Fruit fly (Drosophila melanogaster): Measurements from ENCODE around the gene CG5026.

The CG5026 gene

dm6 chr3L:8920710-8921109 is 47.6 kb upstream of the CG5026 start (continued):
- no peak for TF ChIP-seq CG10565 (GFP tag; optimal IDR thresholded peaks at IDR 0.05)
- TF ChIP-seq wek (GFP tag; optimal IDR thresholded peaks at IDR 0.05): no peak
- no peak for TF ChIP-seq inv (GFP tag; IDR thresholded peaks at IDR 0.05; ENCODE audit: partially characterized antibody)
- peak; percentile 59 for TF ChIP-seq Asciz (GFP tag; optimal IDR thresholded peaks at IDR 0.05)
- no peak for TF ChIP-seq Optix (GFP tag; IDR thresholded peaks at IDR 0.05)
- no peak for TF ChIP-seq ash1 (GFP tag; optimal IDR thresholded peaks at IDR 0.05)
- no peak for TF ChIP-seq CG7963 (GFP tag; IDR thresholded peaks at IDR 0.05; ENCODE audit: partially characterized antibody)
- peak in 1 of 3 experiments; percentile 6 for TF ChIP-seq lola (GFP tag; optimal IDR thresholded peaks at IDR 0.05)
- no peak for TF ChIP-seq Hmx (GFP tag; optimal IDR thresholded peaks at IDR 0.05)
- TF ChIP-seq CG7271 (tag; optimal IDR thresholded peaks at IDR 0.05): no peak
- TF ChIP-seq tap (tag; optimal IDR thresholded peaks at IDR 0.05): peak; percentile 68
- peak; percentile 94 for TF ChIP-seq Drgx (GFP tag; IDR thresholded peaks at IDR 0.05)
- no peak for TF ChIP-seq dan (GFP tag; IDR thresholded peaks at IDR 0.05)
- TF ChIP-seq nau (GFP tag; optimal IDR thresholded peaks at IDR 0.05): peak; percentile 60
- no peak for TF ChIP-seq CG7745 (tag; optimal IDR thresholded peaks at IDR 0.05)
- peak; percentile 60 to 63 for TF ChIP-seq Pdp1 (GFP tag; optimal IDR thresholded peaks at IDR 0.05)
- peak in 1 of 2 experiments; percentile 59 for TF ChIP-seq eve (GFP tag; optimal IDR thresholded peaks at IDR 0.05)
- peak; percentile 66 for TF ChIP-seq CG3281 (GFP tag; optimal IDR thresholded peaks at IDR 0.05)
- TF ChIP-seq cad (GFP tag; optimal IDR thresholded peaks at IDR 0.05): no peak
- no peak for TF ChIP-seq pan (optimal IDR thresholded peaks at IDR 0.05)
- peak in 1 of 2 experiments; percentile 75 for TF ChIP-seq pan (GFP tag; optimal IDR thresholded peaks at IDR 0.05 in 1 of 2, IDR thresholded peaks at IDR 0.05 in 1 of 2)
- TF ChIP-seq CG4404 (GFP tag; IDR thresholded peaks at IDR 0.05): peak; percentile 52
- no peak; the same call in 1 of the 2 replicates for TF ChIP-seq CG3847 (GFP tag; IDR thresholded peaks at IDR 0.05)
- peak; percentile 55; the same call in 1 of the 2 replicates for TF ChIP-seq CG4730 (GFP tag; IDR thresholded peaks at IDR 0.05)
- peak; percentile 62 for TF ChIP-seq CG8924 (tag; optimal IDR thresholded peaks at IDR 0.05)
- peak; percentile 52; the same call in 1 of the 3 replicates for TF ChIP-seq CG7357 (GFP tag; IDR thresholded peaks at IDR 0.05)
- peak; percentile 73 for TF ChIP-seq CG17328 (GFP tag; IDR thresholded peaks at IDR 0.05)
- peak; percentile 12 for TF ChIP-seq CG3995 (GFP tag; optimal IDR thresholded peaks at IDR 0.05)
- peak; percentile 32 for TF ChIP-seq cato (GFP tag; optimal IDR thresholded peaks at IDR 0.05; ENCODE audit: borderline replicate concordance)
- peak; percentile 49 for TF ChIP-seq CG43689 (GFP tag; IDR thresholded peaks at IDR 0.05)
- TF ChIP-seq fru (optimal IDR thresholded peaks at IDR 0.05): no peak
- no peak for TF ChIP-seq gfzf (GFP tag; optimal IDR thresholded peaks at IDR 0.05)
- peak; percentile 59 for TF ChIP-seq CG8388 (GFP tag; optimal IDR thresholded peaks at IDR 0.05)
- TF ChIP-seq CG15601 (tag; optimal IDR thresholded peaks at IDR 0.05): peak; percentile 6
- TF ChIP-seq CG4707 (GFP tag; optimal IDR thresholded peaks at IDR 0.05): peak; percentile 18
- TF ChIP-seq sug (tag; optimal IDR thresholded peaks at IDR 0.05): peak; percentile 28
- TF ChIP-seq usp (GFP tag; optimal IDR thresholded peaks at IDR 0.05): no peak
- TF ChIP-seq mld (GFP tag; IDR thresholded peaks at IDR 0.05; ENCODE audit: partially characterized antibody): no peak
- TF ChIP-seq CG30403 (GFP tag; optimal IDR thresholded peaks at IDR 0.05): peak; percentile 67
- peak; percentile 54 for TF ChIP-seq Ssrp (tag; optimal IDR thresholded peaks at IDR 0.05)
- no peak for TF ChIP-seq CG6813 (GFP tag; optimal IDR thresholded peaks at IDR 0.05)
- peak; percentile 68 for TF ChIP-seq phol (tag; optimal IDR thresholded peaks at IDR 0.05)
- TF ChIP-seq Xbp1 (GFP tag; optimal IDR thresholded peaks at IDR 0.05): peak; percentile 73
- TF ChIP-seq CG13775 (GFP tag; optimal IDR thresholded peaks at IDR 0.05): no peak
- TF ChIP-seq Eip74EF (GFP tag; optimal IDR thresholded peaks at IDR 0.05): peak in 1 of 2 experiments; percentile 50
- TF ChIP-seq dimm (GFP tag; IDR thresholded peaks at IDR 0.05): 0 out of 2 replicates have a peak, but pooled peaks have one; percentile 34
- TF ChIP-seq oc (tag; optimal IDR thresholded peaks at IDR 0.05): peak; percentile 31
- TF ChIP-seq pb (GFP tag; optimal IDR thresholded peaks at IDR 0.05): peak; percentile 45
- peak; percentile 66; the same call in 1 of the 3 replicates for TF ChIP-seq gce (GFP tag; IDR thresholded peaks at IDR 0.05)
- TF ChIP-seq CG17359 (tag; optimal IDR thresholded peaks at IDR 0.05): peak; percentile 87
